Worm (Caenorhabditis elegans) whole organism, midembryonic: ENCODE data around the gene F54F7.6.

Source experiments
- klf-2 ChIP-seq: fragments of 200-800 bp; sonication (Bioruptor generic); conservative IDR thresholded peaks from 2 replicates; pipeline ENCODE4 v1.3.6; 2022; ENCODE audit warnings: missing genetic modification reagents, missing genetic modification characterization, missing compliant biosample characterization
- ztf-29 ChIP-seq: fragments of 200-800 bp; sonication (Bioruptor generic); IDR thresholded peaks from 2 replicates; pipeline ENCODE4 v1.3.6; 2022; ENCODE audit warnings: missing genetic modification reagents, missing genetic modification characterization, missing compliant biosample characterization

DNA sequence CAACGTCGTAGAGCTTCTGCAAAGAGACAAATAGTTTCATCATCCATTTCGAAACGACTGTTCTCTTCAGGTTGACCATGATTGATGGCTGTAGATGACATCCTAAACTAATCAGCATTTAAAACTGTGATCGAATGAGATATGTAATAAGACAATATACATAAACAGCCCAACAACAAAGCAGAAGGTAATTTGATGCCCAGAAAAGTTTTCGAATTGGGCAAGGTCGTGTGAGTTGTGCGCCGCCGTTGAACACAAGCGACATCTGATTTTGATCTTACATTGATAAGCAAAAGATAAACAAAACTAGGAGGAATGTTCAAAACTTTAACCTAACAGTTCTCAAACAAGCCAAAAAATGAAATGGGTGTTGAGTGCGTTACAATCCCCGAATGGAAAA is 20.4 kb downstream of the F54F7.6 start, which contains the start of gene Y62H9A.7:
- no peak for TF ChIP-seq ztf-29 (GFP tag; lab: Robert Waterston, UW)
- no peak for TF ChIP-seq klf-2
